Worm (Caenorhabditis elegans): ENCODE data around the gene rbc-2.
A peak's percentile ranks its signal among the peaks of the same experiment; 100 is the strongest.

Gene rbc-2

ce11 chrIII:2546298-2546697 lies 17.8 kb upstream of the rbc-2 start:
- TF ChIP-seq W03F9.2 (tag; optimal IDR thresholded peaks at IDR 0.05): no peak
- no peak for TF ChIP-seq him-1 (tag; optimal IDR thresholded peaks at IDR 0.05)
- TF ChIP-seq dao-5 (tag; optimal IDR thresholded peaks at IDR 0.05): no peak

DNA sequence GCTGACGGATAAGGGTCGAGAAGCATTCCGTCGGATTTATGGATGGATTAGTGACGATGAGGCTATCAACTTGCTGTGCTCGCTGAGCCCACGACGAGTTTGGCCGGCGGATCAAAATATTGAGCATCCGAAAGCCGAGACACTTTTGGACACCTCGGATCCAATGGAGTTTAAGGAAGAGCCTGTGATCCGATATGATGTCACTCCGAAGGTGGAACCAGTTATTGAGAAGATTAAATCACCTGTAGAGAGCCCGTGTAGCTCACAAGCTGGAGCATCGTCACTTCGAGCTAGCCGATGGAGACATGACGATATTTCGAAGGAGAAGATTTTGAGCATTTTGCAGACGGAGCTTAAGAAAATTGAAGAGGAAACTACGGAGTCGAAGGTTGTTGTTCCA lies 12.0 kb upstream of the rbc-2 start:
- TF ChIP-seq W03F9.2 (tag; optimal IDR thresholded peaks at IDR 0.05) (no peak), him-1 (tag; optimal IDR thresholded peaks at IDR 0.05) (no peak), dao-5 (tag; optimal IDR thresholded peaks at IDR 0.05) (no peak)

DNA sequence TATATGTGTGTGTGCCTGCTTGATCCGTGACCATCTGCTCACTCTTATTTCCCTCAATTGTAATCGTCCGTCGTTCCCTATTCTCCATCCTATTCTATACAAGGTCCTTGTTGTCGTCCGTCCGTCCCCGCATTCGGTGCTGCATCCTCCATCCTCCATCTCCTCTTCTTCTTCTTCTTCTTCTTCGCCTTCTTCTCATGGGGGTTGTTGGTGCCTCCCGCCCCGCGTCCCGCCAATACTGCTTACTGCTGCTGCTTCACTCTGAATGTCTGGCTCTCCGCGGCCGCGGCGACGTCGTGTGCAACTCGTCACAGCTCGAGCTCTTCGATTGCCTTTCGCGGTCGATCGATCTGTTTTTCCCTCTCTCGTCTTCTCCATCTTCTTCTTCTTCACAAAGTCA lies 6.6 kb upstream of the rbc-2 start:
- no peak for TF ChIP-seq W03F9.2 (tag; optimal IDR thresholded peaks at IDR 0.05)
- TF ChIP-seq him-1 (tag; optimal IDR thresholded peaks at IDR 0.05): peak; percentile 49
- no peak for TF ChIP-seq dao-5 (tag; optimal IDR thresholded peaks at IDR 0.05)

DNA sequence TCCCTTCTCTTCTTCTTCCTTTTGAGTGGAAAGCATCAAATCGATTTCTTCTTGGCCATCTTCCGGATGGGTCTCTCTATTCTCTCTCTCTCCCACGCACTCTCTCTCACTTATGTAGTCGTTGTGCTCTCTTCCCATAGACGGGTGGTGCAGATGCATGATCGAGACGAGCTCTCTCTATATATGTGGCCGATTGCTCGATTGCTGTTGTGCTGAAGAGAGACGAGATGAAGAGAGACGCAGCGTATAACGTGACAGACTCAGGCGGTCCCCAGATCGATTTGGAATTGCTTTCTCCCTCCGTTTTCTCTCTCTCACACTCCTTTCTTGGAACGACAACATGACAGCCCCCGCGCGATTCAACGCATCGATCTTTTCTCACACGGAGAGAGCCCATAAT lies 4.2 kb upstream of the rbc-2 start:
- TF ChIP-seq W03F9.2 (tag; optimal IDR thresholded peaks at IDR 0.05) (no peak), him-1 (tag; optimal IDR thresholded peaks at IDR 0.05) (peak; percentile 88)

DNA sequence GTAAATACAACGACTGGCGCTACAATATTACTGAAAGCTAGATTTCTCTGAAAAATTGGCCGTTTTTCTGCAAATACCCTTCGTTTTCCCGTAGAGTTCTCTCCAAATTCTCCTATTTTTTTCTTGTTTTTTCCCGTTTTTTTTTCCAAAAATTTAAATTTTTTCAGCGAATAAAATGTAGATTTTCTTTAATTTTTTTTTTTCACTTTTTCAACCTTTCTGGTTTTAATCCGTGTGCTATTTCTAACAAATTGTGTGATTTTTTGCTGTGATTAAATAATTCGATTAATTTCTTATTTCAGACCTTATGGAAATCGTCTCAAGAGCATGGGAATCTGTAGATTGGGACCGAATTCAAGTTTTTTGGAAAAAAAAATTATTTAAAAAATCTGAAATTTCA lies 1.8 kb upstream of the rbc-2 start, which contains the start of gene cone-1:
TSS of gene cone-1 (plus strand) at position 301 of the 400 bp plus-strand sequence.
- TF ChIP-seq W03F9.2 (tag; optimal IDR thresholded peaks at IDR 0.05) (no peak), dao-5 (tag; optimal IDR thresholded peaks at IDR 0.05) (no peak), him-1 (tag; optimal IDR thresholded peaks at IDR 0.05) (no peak)

- TF ChIP-seq dao-5 (tag; optimal IDR thresholded peaks at IDR 0.05) (no peak), W03F9.2 (tag; optimal IDR thresholded peaks at IDR 0.05) (no peak), him-1 (tag; optimal IDR thresholded peaks at IDR 0.05) (no peak)
Measured at ce11 chrIII:2515461-2515860, 13.0 kb downstream of the rbc-2 start.

DNA sequence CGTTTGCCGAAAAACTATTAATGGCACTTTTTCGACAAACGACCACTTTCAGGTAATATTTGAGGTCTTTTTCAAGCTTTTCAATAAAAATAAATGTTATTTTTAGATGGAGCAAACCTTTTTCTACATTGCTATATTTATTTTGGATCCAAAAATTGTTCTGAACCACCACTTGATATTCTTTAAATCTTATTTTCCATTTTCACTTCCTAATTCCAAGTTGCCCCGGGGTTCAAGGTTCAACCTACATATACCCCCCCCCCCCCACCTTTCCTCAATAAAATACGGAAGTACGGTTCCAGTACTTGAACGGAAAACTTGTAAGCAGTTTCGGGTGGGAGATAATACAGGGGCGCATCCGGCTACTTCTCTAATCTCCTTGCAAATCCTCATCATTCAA lies 20.0 kb downstream of the rbc-2 start, which contains the start of gene Y54F10AM.6:
TSS of gene Y54F10AM.6 (plus strand) at position 301 of the 400 bp plus-strand sequence.
- TF ChIP-seq him-1 (tag; optimal IDR thresholded peaks at IDR 0.05) (no peak), dao-5 (tag; optimal IDR thresholded peaks at IDR 0.05) (no peak), W03F9.2 (tag; optimal IDR thresholded peaks at IDR 0.05) (no peak)

DNA sequence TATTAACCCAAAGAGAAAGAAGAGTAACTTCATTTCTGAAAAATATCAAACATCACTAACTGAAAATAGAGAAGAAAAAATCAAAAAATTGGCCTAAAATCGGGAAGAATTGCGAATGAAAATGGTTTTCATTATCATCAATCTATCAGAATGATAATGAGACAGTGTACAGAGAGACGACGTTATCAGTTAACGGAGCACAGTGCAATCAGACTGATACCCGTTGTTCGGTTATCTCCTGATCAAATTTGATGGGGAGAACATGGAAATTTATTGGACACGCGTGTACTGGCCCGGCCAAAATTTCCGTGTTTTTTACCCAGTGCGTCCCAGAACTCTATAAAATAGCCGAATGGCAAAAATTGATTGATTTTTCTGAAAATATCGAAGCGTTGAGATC lies 20.6 kb downstream of the rbc-2 start, which contains the start of gene Y54F10AM.8:
TSS of gene Y54F10AM.8 (minus strand) at position 35 of the 400 bp plus-strand sequence.
- no peak for TF ChIP-seq him-1 (tag; optimal IDR thresholded peaks at IDR 0.05)
- TF ChIP-seq W03F9.2 (tag; optimal IDR thresholded peaks at IDR 0.05): no peak
- no peak for TF ChIP-seq dao-5 (tag; optimal IDR thresholded peaks at IDR 0.05)

- TF ChIP-seq W03F9.2 (tag; optimal IDR thresholded peaks at IDR 0.05) (no peak), him-1 (tag; optimal IDR thresholded peaks at IDR 0.05) (no peak), dao-5 (tag; optimal IDR thresholded peaks at IDR 0.05) (no peak)
Measured at ce11 chrIII:2506463-2506862, 22.0 kb downstream of the rbc-2 start.

ce11 chrIII:2487046-2487760 lies 41.3 kb downstream of the rbc-2 start, which contains the start of gene Y54F10AL.1:
Y54F10AL.1 (plus strand) TSS chrIII:2487710.
- TF ChIP-seq dao-5 (tag; optimal IDR thresholded peaks at IDR 0.05): no peak
- no peak for TF ChIP-seq W03F9.2 (tag; optimal IDR thresholded peaks at IDR 0.05)
- TF ChIP-seq him-1 (tag; optimal IDR thresholded peaks at IDR 0.05): no peak

DNA sequence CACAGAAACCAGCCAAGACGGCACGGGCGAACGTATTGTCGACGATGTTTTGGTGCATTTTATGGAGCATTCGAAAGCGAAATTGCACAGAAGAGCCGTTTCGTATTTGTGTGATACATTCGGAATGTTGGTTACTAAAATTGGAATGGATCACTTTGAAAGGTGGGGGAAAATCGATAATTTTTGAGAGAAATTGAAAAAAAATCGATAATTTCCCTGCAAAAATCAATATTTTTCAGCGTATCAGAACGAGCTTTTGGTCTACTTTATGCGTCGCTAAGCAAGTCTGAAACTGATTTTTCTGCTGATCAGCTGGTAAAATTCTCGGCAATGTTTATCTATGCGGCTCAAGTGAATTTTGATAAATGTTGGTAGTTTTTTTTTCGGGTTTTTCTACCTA lies 45.7 kb downstream of the rbc-2 start:
- no peak for TF ChIP-seq him-1 (tag; optimal IDR thresholded peaks at IDR 0.05)
- TF ChIP-seq W03F9.2 (tag; optimal IDR thresholded peaks at IDR 0.05): no peak
- TF ChIP-seq dao-5 (tag; optimal IDR thresholded peaks at IDR 0.05): no peak

DNA sequence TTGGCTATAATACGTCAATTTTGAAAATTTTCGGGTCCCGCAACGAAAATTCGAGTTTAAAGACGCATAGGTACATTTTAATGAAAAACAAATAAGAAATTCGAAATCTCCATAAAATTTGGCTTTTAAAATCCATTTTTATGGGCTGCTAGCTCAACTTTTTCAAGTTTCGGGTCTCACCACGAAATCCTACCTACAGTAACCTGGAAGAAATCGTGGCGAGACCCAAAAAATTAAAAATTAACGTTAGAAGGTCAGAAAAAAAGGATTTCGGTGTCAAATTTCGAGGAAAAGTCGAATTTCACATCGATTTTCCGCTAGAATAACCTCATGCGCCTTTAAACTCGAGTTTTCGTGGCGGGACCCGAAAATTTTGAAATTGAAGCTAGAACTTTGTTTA lies 46.3 kb downstream of the rbc-2 start:
- TF ChIP-seq dao-5 (tag; optimal IDR thresholded peaks at IDR 0.05) (no peak), W03F9.2 (tag; optimal IDR thresholded peaks at IDR 0.05) (no peak), him-1 (tag; optimal IDR thresholded peaks at IDR 0.05) (no peak)

DNA sequence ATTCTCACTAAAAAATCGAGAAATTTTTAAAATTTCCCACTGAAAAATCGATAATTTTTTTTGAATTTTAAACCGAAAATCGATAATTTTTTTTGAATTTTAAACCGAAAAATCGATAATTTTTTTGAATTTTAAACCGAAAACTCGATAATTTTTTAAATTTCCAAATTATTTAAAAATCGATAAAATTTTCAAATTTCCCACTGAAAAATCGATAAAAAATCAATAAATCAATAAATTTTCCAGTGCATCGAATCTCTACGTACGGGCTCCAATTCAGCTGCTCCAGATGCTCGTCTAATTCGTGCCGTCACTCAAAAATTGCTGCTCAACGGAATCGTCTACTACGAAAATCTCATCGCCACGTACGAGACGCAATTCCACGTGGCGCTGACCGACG lies 49.9 kb downstream of the rbc-2 start:
- no peak for TF ChIP-seq W03F9.2 (tag; optimal IDR thresholded peaks at IDR 0.05)
- TF ChIP-seq him-1 (tag; optimal IDR thresholded peaks at IDR 0.05): no peak
- no peak for TF ChIP-seq dao-5 (tag; optimal IDR thresholded peaks at IDR 0.05)

ce11 chrIII:2477303-2477702 lies 51.2 kb downstream of the rbc-2 start:
- TF ChIP-seq him-1 (tag; optimal IDR thresholded peaks at IDR 0.05) (no peak), dao-5 (tag; optimal IDR thresholded peaks at IDR 0.05) (no peak), W03F9.2 (tag; optimal IDR thresholded peaks at IDR 0.05) (no peak)

DNA sequence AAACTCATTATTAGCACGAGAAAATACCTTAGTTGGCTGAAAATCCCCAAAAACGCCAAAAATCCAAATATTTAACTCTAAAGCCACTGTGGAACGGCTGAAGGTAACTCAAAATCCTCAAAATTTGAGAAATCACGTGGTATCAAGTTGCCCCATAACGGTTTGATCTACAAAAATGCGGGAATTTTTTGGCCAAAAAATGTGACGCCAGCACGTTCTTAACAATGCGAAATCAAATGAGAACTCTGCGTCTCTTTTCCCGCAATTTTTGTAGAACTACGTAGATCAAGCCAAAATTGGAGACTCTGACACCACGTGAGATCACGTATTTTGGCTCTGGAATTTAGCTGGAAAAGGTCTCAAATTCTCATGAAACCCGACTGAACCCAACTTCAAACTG lies 53.7 kb downstream of the rbc-2 start:
- TF ChIP-seq W03F9.2 (tag; optimal IDR thresholded peaks at IDR 0.05): no peak
- TF ChIP-seq dao-5 (tag; optimal IDR thresholded peaks at IDR 0.05): no peak
- no peak for TF ChIP-seq him-1 (tag; optimal IDR thresholded peaks at IDR 0.05)

Measured in whole organism, L4/young adult.